Worm (Caenorhabditis elegans) whole organism, L3 larva: ENCODE results near the gene cpna-2.

Source experiments
- ZK546.5 ChIP-seq: sonication (generic microtip); optimal IDR thresholded peaks from 2 replicates; lab custom pipeline; 2017; ENCODE audit warnings: missing biosample characterization, missing genetic modification characterization
- aly-2 ChIP-seq: fragments of 150-350 bp; optimal IDR thresholded peaks from 2 replicates; lab custom pipeline; 2014; ENCODE audit warnings: missing biosample characterization, missing genetic modification characterization
- ama-1 ChIP-seq: fragments of 150-350 bp; optimal IDR thresholded peaks from 2 replicates; lab custom pipeline; 2018
- ceh-16 ChIP-seq: sonication (generic microtip); optimal IDR thresholded peaks from 2 replicates; lab custom pipeline; 2017; ENCODE audit warnings: missing biosample characterization, missing genetic modification characterization
- ceh-28 ChIP-seq: fragments of 150-350 bp; optimal IDR thresholded peaks from 2 replicates; lab custom pipeline; 2014; ENCODE audit warnings: missing biosample characterization, missing genetic modification reagents, missing genetic modification characterization
- ceh-82 ChIP-seq: fragments of 150-350 bp; optimal IDR thresholded peaks from 2 replicates; lab custom pipeline; 2014; ENCODE audit warnings: missing biosample characterization, missing genetic modification characterization
- ceh-9 ChIP-seq: sonication (generic microtip); optimal IDR thresholded peaks from 2 replicates; lab custom pipeline; 2018; ENCODE audit warnings: missing biosample characterization, missing genetic modification characterization
- daf-12 ChIP-seq: fragments of 150-350 bp; optimal IDR thresholded peaks from 2 replicates; lab custom pipeline; 2014; ENCODE audit warnings: missing biosample characterization, missing genetic modification reagents, missing genetic modification characterization
- egl-27 ChIP-seq: sonication (generic microtip); optimal IDR thresholded peaks from 4 replicates; lab custom pipeline; 2017; ENCODE audit warnings: missing biosample characterization, missing genetic modification reagents, missing genetic modification characterization
- egl-5 ChIP-seq: fragments of 150-350 bp; optimal IDR thresholded peaks from 2 replicates; lab custom pipeline; 2017; ENCODE audit warnings: missing biosample characterization, missing genetic modification reagents, missing genetic modification characterization, inconsistent platforms
- elt-1 ChIP-seq: fragments of 150-350 bp; optimal IDR thresholded peaks from 2 replicates; lab custom pipeline; 2014; ENCODE audit warnings: missing biosample characterization, missing genetic modification characterization
- elt-2 ChIP-seq: sonication (generic microtip); optimal IDR thresholded peaks from 2 replicates; lab custom pipeline; 2016; ENCODE audit warnings: missing genetic modification reagents, mild to moderate bottlenecking, missing genetic modification characterization, missing compliant biosample characterization
- elt-3 ChIP-seq, 3 experiments: fragments of 150-350 bp in 1 of 3; sonication (generic microtip) in 2 of 3; optimal IDR thresholded peaks; 2 replicates in 2 of 3; 4 replicates in 1 of 3; lab custom pipeline; 2014 to 2017; ENCODE audit warnings: missing biosample characterization in 3 of 3, missing genetic modification characterization in 3 of 3
- eor-1 ChIP-seq, 2 experiments: fragments of 150-350 bp; optimal IDR thresholded peaks; 2 replicates each; lab custom pipeline; 2014 to 2018; ENCODE audit warnings: missing biosample characterization in 2 of 2, missing genetic modification characterization in 2 of 2
- fkh-10 ChIP-seq: sonication (generic microtip); optimal IDR thresholded peaks from 2 replicates; lab custom pipeline; 2017; ENCODE audit warnings: missing biosample characterization, missing genetic modification reagents, missing genetic modification characterization
- fos-1 ChIP-seq: fragments of 150-350 bp; optimal IDR thresholded peaks from 2 replicates; lab custom pipeline; 2014; ENCODE audit warnings: missing biosample characterization, missing genetic modification characterization
- hmg-11 ChIP-seq: sonication (generic microtip); optimal IDR thresholded peaks from 2 replicates; lab custom pipeline; 2016; ENCODE audit warnings: missing genetic modification characterization, missing compliant biosample characterization
- jun-1 ChIP-seq: fragments of 150-350 bp; optimal IDR thresholded peaks from 2 replicates; lab custom pipeline; 2014; ENCODE audit warnings: missing biosample characterization, missing genetic modification reagents, missing genetic modification characterization
- lin-39 ChIP-seq: fragments of 150-350 bp; optimal IDR thresholded peaks from 2 replicates; lab custom pipeline; 2018; ENCODE audit warnings: missing biosample characterization, missing genetic modification reagents, missing genetic modification characterization
- mdl-1 ChIP-seq: fragments of 150-350 bp; optimal IDR thresholded peaks from 2 replicates; lab custom pipeline; 2014; ENCODE audit warnings: missing biosample characterization, missing genetic modification characterization
- mml-1 ChIP-seq: fragments of 150-350 bp; sonication (generic microtip); optimal IDR thresholded peaks from 3 replicates; lab custom pipeline; 2014; ENCODE audit warnings: missing biosample characterization, missing genetic modification characterization
- nfya-1 ChIP-seq: sonication (generic microtip); optimal IDR thresholded peaks from 2 replicates; lab custom pipeline; 2017; ENCODE audit warnings: missing genetic modification characterization, mild to moderate bottlenecking, missing compliant biosample characterization, antibody characterized with exemption, moderate library complexity; ENCODE audit not compliant: insufficient read depth
- nhr-11 ChIP-seq: fragments of 150-350 bp; optimal IDR thresholded peaks from 2 replicates; lab custom pipeline; 2014; ENCODE audit warnings: missing biosample characterization, missing genetic modification characterization
- nhr-12 ChIP-seq: fragments of 150-350 bp; optimal IDR thresholded peaks from 2 replicates; lab custom pipeline; 2014; ENCODE audit warnings: missing biosample characterization, missing genetic modification characterization
- nhr-23 ChIP-seq: fragments of 150-350 bp; optimal IDR thresholded peaks from 2 replicates; lab custom pipeline; 2014; ENCODE audit warnings: missing biosample characterization, missing genetic modification reagents, missing genetic modification characterization
- nhr-237 ChIP-seq: fragments of 150-350 bp; optimal IDR thresholded peaks from 2 replicates; lab custom pipeline; 2014; ENCODE audit warnings: missing biosample characterization, missing genetic modification characterization
- nhr-25 ChIP-seq: sonication (generic microtip); optimal IDR thresholded peaks from 2 replicates; lab custom pipeline; 2017; ENCODE audit warnings: missing biosample characterization, missing genetic modification characterization
- nhr-28 ChIP-seq: fragments of 150-350 bp; optimal IDR thresholded peaks from 2 replicates; lab custom pipeline; 2014; ENCODE audit warnings: missing biosample characterization, missing genetic modification characterization
- nhr-43 ChIP-seq: sonication (generic microtip); optimal IDR thresholded peaks from 2 replicates; lab custom pipeline; 2016; ENCODE audit warnings: mild to moderate bottlenecking, missing genetic modification characterization, missing compliant biosample characterization; ENCODE audit not compliant: poor library complexity, severe bottlenecking
- nhr-67 ChIP-seq: fragments of 150-350 bp; optimal IDR thresholded peaks from 2 replicates; lab custom pipeline; 2014; ENCODE audit warnings: missing biosample characterization, missing genetic modification characterization
- nhr-76 ChIP-seq: fragments of 150-350 bp; sonication (generic microtip); optimal IDR thresholded peaks from 5 replicates; lab custom pipeline; 2014; ENCODE audit warnings: missing biosample characterization, missing genetic modification characterization
- nhr-77 ChIP-seq: fragments of 150-350 bp; optimal IDR thresholded peaks from 2 replicates; lab custom pipeline; 2014; ENCODE audit warnings: missing biosample characterization, missing genetic modification characterization
- pha-4 ChIP-seq: fragments of 150-350 bp; optimal IDR thresholded peaks from 2 replicates; lab custom pipeline; 2014; ENCODE audit warnings: missing biosample characterization, missing genetic modification reagents, missing genetic modification characterization
- pqm-1 ChIP-seq: fragments of 150-350 bp; optimal IDR thresholded peaks from 2 replicates; lab custom pipeline; 2017; ENCODE audit warnings: missing biosample characterization, missing genetic modification characterization, inconsistent platforms
- sea-2 ChIP-seq: fragments of 150-350 bp; sonication (generic microtip); optimal IDR thresholded peaks from 4 replicates; lab custom pipeline; 2014; ENCODE audit warnings: missing biosample characterization, missing genetic modification reagents, missing genetic modification characterization
- skn-1 ChIP-seq: fragments of 150-350 bp; optimal IDR thresholded peaks from 2 replicates; lab custom pipeline; 2014; ENCODE audit warnings: missing biosample characterization, missing genetic modification characterization
- tbx-2 ChIP-seq: sonication (generic microtip); optimal IDR thresholded peaks from 2 replicates; lab custom pipeline; 2016; ENCODE audit warnings: mild to moderate bottlenecking, missing genetic modification characterization, missing compliant biosample characterization
- unc-39 ChIP-seq: sonication (generic microtip); optimal IDR thresholded peaks from 4 replicates; lab custom pipeline; 2017; ENCODE audit warnings: missing biosample characterization, missing genetic modification characterization
- zag-1 ChIP-seq: fragments of 150-350 bp; optimal IDR thresholded peaks from 2 replicates; lab custom pipeline; 2014; ENCODE audit warnings: missing biosample characterization, missing genetic modification characterization
- ztf-11 ChIP-seq: fragments of 150-350 bp; optimal IDR thresholded peaks from 2 replicates; lab custom pipeline; 2014; ENCODE audit warnings: missing biosample characterization, missing genetic modification characterization

cpna-2 gene

DNA sequence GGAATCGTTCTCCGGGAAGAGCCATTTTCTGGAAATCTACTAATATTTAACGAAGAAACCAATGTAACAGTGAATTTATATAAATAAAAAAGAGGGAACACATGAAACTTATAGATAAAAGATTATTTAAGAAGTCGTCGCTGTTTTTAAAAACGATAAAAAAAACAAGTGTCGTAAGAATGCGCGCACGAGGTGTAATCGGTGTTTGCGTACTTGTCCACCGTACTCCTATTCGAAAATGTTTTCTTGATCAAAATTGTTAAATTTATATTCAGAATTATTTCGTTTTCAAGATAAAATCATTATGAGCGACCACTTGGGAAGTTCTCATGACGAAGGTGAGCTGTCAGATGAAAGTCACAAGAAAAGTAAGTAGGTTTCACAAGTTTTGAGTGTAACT is 25.7 kb upstream of the cpna-2 start, which contains the start of the genes moa-2 and cdk-11.1:
moa-2 (minus strand) TSS at position 25 of the 400 bp plus-strand sequence.
cdk-11.1 (plus strand) TSS at position 227 of the 400 bp plus-strand sequence.
- peak; percentile 22 for TF ChIP-seq elt-2 (tag; lab: Kevin White, UChicago)
- no peak for TF ChIP-seq ceh-9
- TF ChIP-seq nfya-1: peak; percentile 49
- TF ChIP-seq pha-4 (tag; lab: Kevin White, UChicago): peak; percentile 56
- TF ChIP-seq nhr-12: no peak

- no peak for TF ChIP-seq eor-1 (tag; optimal IDR thresholded peaks at IDR 0.05; lab: Kevin White, UChicago)
- TF ChIP-seq nhr-23 (tag; lab: Kevin White, UChicago): no peak
- TF ChIP-seq nhr-11 (tag; lab: Kevin White, UChicago): no peak
- TF ChIP-seq ceh-16: no peak
- TF ChIP-seq nhr-25 (tag; lab: Kevin White, UChicago): no peak
- TF ChIP-seq unc-39 (tag; lab: Kevin White, UChicago): no peak
- TF ChIP-seq skn-1 (tag; lab: Kevin White, UChicago): no peak
- TF ChIP-seq ZK546.5: no peak
Observed at ce11 chrII:7704387-7704786, 20.3 kb upstream of the cpna-2 start.

DNA sequence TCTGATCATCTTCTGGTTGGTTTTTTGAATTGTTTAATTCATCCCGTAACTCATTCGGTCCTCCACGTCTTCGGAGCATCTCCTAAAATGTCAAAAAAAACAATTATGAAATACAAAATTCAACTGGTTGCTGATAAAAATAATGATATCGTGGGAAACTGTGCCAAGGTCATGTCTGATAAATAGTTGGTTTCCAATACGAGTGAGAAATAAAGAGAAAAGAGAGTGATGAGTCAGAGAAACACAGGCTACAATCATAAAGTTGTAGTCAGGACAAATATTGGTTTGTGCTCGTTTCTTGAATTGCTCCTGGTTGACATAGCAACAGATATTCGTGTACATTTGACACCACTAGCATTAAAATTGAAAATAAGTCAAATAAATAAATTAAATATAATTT is 19.6 kb upstream of the cpna-2 start, which contains the start of gene B0495.7:
B0495.7 (minus strand) TSS at position 82 of the 400 bp plus-strand sequence.
- no peak for TF ChIP-seq fkh-10 (GFP tag; lab: Kevin White, UChicago)
- no peak for TF ChIP-seq nhr-237 (tag; lab: Kevin White, UChicago)
- no peak for TF ChIP-seq aly-2 (tag; lab: Kevin White, UChicago)
- no peak for TF ChIP-seq lin-39 (tag; lab: Kevin White, UChicago)
- TF ChIP-seq ama-1 (lab: Kevin White, UChicago): no peak
- no peak for TF ChIP-seq nhr-28 (tag; lab: Kevin White, UChicago)
- peak; percentile 65 for TF ChIP-seq pqm-1 (tag; lab: Kevin White, UChicago)
- no peak for TF ChIP-seq ceh-16
- TF ChIP-seq elt-1 (tag; lab: Kevin White, UChicago): no peak
- TF ChIP-seq nhr-11 (tag; lab: Kevin White, UChicago): no peak
- no peak for TF ChIP-seq sea-2 (GFP tag; lab: Kevin White, UChicago)
- no peak for TF ChIP-seq nhr-77 (tag; lab: Kevin White, UChicago)
- TF ChIP-seq tbx-2: no peak
- no peak for TF ChIP-seq jun-1
- no peak for TF ChIP-seq nhr-43 (tag; lab: Kevin White, UChicago)
- peak; percentile 25 for TF ChIP-seq pha-4 (tag; lab: Kevin White, UChicago)
- TF ChIP-seq daf-12 (tag; lab: Kevin White, UChicago): no peak
- no peak for TF ChIP-seq ceh-28 (tag; lab: Kevin White, UChicago)
- TF ChIP-seq eor-1 (tag; optimal IDR thresholded peaks at IDR 0.05; lab: Kevin White, UChicago): no peak
- no peak for TF ChIP-seq nfya-1
- no peak for TF ChIP-seq zag-1 (tag; lab: Kevin White, UChicago)
- no peak for TF ChIP-seq ztf-11 (tag; lab: Kevin White, UChicago)
- no peak for TF ChIP-seq hmg-11 (tag; lab: Kevin White, UChicago)
- peak; percentile 69 for TF ChIP-seq elt-2 (tag; lab: Kevin White, UChicago)
- TF ChIP-seq egl-5 (tag; lab: Kevin White, UChicago): no peak
- TF ChIP-seq nhr-76 (tag; lab: Kevin White, UChicago): no peak

DNA sequence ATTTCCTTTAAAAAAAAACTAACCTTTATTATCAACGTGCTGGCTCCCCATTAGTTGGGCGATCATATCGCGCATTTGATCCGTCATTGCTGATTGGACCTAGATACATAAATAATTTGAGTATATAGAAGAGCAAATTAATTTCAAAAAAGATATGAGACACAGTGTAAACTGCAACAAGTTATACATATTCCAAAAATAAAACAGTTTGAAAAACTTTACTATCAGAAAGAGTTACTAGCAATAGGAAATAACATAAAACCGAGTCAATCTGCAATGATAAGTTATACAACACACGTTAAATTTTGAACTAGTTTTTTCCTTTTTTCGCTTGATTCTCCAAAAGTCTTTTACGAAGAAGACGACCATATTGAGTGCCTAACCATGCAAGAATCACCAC is 17.3 kb upstream of the cpna-2 start, which contains the start of gene luc-7L:
luc-7L (minus strand) TSS at position 101 of the 400 bp plus-strand sequence.
- TF ChIP-seq nhr-67 (tag; lab: Kevin White, UChicago): no peak
- no peak for TF ChIP-seq ceh-28 (tag; lab: Kevin White, UChicago)
- no peak for TF ChIP-seq ZK546.5
- no peak for TF ChIP-seq egl-5 (tag; lab: Kevin White, UChicago)
- TF ChIP-seq nhr-77 (tag; lab: Kevin White, UChicago): no peak
- no peak for TF ChIP-seq ceh-82 (tag; lab: Kevin White, UChicago)
- no peak for TF ChIP-seq nhr-237 (tag; lab: Kevin White, UChicago)
- TF ChIP-seq fkh-10 (GFP tag; lab: Kevin White, UChicago): no peak
- no peak for TF ChIP-seq mml-1 (tag; lab: Kevin White, UChicago)
- no peak for TF ChIP-seq fos-1
- TF ChIP-seq ztf-11 (tag; lab: Kevin White, UChicago): no peak
- TF ChIP-seq nhr-43 (tag; lab: Kevin White, UChicago): no peak
- TF ChIP-seq mdl-1 (tag; lab: Kevin White, UChicago): no peak
- TF ChIP-seq egl-27 (tag; lab: Kevin White, UChicago): no peak
- no peak for TF ChIP-seq jun-1
- no peak for TF ChIP-seq nhr-12
- no peak for TF ChIP-seq elt-3 (tag; optimal IDR thresholded peaks at IDR 0.05; lab: Kevin White, UChicago)
- no peak for TF ChIP-seq nhr-76 (tag; lab: Kevin White, UChicago)
- TF ChIP-seq nhr-28 (tag; lab: Kevin White, UChicago): no peak
- TF ChIP-seq, all 47 proteins: peak for 0
